Worm (Caenorhabditis elegans) whole organism, midembryonic: ENCODE data around the gene C07E3.4.

Source experiments
- T22C8.4 ChIP-seq: fragments of 200-800 bp; sonication (Bioruptor generic); IDR thresholded peaks from 2 replicates; pipeline ENCODE4 v1.3.6; 2022; ENCODE audit warnings: missing genetic modification characterization, missing compliant biosample characterization
- cog-1 ChIP-seq: sonication (generic microtip); optimal IDR thresholded peaks from 2 replicates; lab custom pipeline; 2016; ENCODE audit warnings: missing genetic modification characterization, missing compliant biosample characterization
- flt-1 ChIP-seq: fragments of 200-800 bp; sonication (Bioruptor generic); IDR thresholded peaks from 2 replicates; pipeline ENCODE4 v1.3.6; 2022; ENCODE audit warnings: missing genetic modification characterization, missing compliant biosample characterization
- klf-2 ChIP-seq: fragments of 200-800 bp; sonication (Bioruptor generic); conservative IDR thresholded peaks from 2 replicates; pipeline ENCODE4 v1.3.6; 2022; ENCODE audit warnings: missing genetic modification reagents, missing genetic modification characterization, missing compliant biosample characterization
- med-1 ChIP-seq: sonication (generic microtip); optimal IDR thresholded peaks from 2 replicates; lab custom pipeline; 2017; ENCODE audit warnings: missing genetic modification characterization, mild to moderate bottlenecking, missing compliant biosample characterization, antibody characterized with exemption, missing genetic modification reagents; ENCODE audit not compliant: insufficient read depth
- ref-1 ChIP-seq: fragments of 200-800 bp; sonication (Bioruptor generic); conservative IDR thresholded peaks from 2 replicates; pipeline ENCODE4 v1.3.6; 2022; ENCODE audit warnings: missing genetic modification reagents, missing genetic modification characterization, missing compliant biosample characterization
- tab-1 ChIP-seq: fragments of 200-800 bp; sonication (Bioruptor generic); IDR thresholded peaks from 2 replicates; pipeline ENCODE4 v1.3.6; 2022; ENCODE audit warnings: missing genetic modification characterization, missing compliant biosample characterization
- ztf-23 ChIP-seq: fragments of 200-800 bp; sonication (Bioruptor generic); IDR thresholded peaks from 2 replicates; pipeline ENCODE4 v1.3.6; 2022; ENCODE audit warnings: missing genetic modification reagents, missing genetic modification characterization, missing compliant biosample characterization

DNA sequence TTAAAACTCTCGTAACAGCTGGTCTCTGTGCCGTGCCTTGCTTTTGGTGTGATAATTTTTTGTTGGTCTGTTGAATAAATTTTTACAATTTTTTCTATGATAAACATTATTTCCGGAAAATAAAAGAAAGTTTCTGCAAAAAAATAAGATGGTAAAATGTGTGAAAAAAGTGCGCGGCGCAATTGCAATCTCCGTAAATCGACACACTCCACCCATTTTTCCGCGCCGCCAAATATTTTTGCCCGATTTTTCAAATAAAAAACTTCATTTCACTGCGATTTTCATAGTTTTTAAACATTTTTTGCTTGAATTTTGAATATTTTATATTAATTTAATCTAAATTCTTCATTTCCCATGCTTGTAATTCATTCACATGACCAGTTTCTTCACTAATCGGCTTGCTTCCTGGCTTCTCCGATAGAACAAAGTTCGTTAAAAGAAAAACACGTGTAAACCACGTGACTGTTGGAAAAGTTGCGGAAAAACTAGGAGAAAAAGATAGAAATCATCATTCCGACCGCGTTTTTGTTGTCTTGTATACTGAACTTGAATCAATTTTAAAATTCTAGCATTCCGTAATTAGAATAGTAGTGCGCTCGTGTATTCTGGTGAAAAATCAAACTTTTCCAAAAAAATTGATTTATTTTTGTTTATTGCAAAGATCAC lies 27.6 kb downstream of the C07E3.4 start:
- TF ChIP-seq flt-1 = peak; percentile 77
- TF ChIP-seq tab-1 (GFP tag; lab: Robert Waterston, UW) = peak; percentile 58; the same call in 1 of the 2 replicates
- TF ChIP-seq ztf-23 (GFP tag; lab: Robert Waterston, UW) = peak; percentile 67; the same call in 1 of the 2 replicates
- TF ChIP-seq klf-2 = 0 out of 2 replicates have a peak, but pooled peaks have one; percentile 30
- TF ChIP-seq cog-1 (tag; lab: Kevin White, UChicago) = peak; percentile 35
- 0 out of 2 replicates have a peak, but pooled peaks have one; percentile 17 for TF ChIP-seq ref-1 (GFP tag; lab: Robert Waterston, UW)
- TF ChIP-seq T22C8.4 (GFP tag; lab: Robert Waterston, UW) = no peak
- peak; percentile 60 for TF ChIP-seq med-1
